Worm (Caenorhabditis elegans): ENCODE results near the gene R02E4.3.

- TF ChIP-seq unc-62 (GFP tag; optimal IDR thresholded peaks at IDR 0.05) (no peak), nhr-76 (tag; optimal IDR thresholded peaks at IDR 0.05) (no peak), zip-8 (tag; optimal IDR thresholded peaks at IDR 0.05) (no peak), blmp-1 (tag; optimal IDR thresholded peaks at IDR 0.05) (no peak), ces-1 (GFP tag; optimal IDR thresholded peaks at IDR 0.05) (no peak), flh-1 (GFP tag; optimal IDR thresholded peaks at IDR 0.05) (no peak)
These were observed 29.4 kb upstream of the R02E4.3 start for ce11 chrX:4131354-4131753.
